Worm (Caenorhabditis elegans): ENCODE results near the gene ccnk-1.

The ccnk-1 gene

DNA sequence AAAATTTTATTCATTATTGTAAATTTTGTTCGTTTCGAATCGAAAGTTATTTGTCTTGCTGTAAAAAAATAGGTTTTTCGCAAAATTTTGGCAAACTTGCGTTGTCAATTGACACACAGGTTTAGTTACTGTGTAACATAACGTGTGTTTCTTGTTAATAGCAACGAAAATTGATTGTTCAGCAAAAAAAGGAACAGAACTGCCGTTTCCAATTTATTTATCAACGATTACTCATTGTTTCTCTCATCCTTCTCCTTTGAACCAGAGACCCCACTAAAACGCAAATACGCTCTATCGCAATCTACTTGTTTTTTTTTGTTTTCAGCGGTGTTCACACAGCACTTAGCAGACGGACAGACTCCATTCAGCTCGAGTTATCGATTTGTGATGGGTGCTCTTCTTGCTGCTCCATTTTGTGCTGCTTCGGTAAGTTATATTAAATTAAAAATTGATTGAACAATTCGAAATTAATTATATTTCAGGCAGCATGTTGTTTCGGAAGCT, 14.6 kb upstream of the ccnk-1 start, which contains the start of gene R11H6.2:
Gene R11H6.2, plus strand, starts transcription at position 326 of the 504 bp plus-strand sequence.
- no peak for TF ChIP-seq unc-62 (GFP tag; optimal IDR thresholded peaks at IDR 0.05)
- TF ChIP-seq cebp-1 (GFP tag; IDR thresholded peaks at IDR 0.05) = no peak
- peak; percentile 19 for TF ChIP-seq cebp-1 (tag; optimal IDR thresholded peaks at IDR 0.05)
- peak; percentile 68 for TF ChIP-seq mcd-1 (GFP tag; IDR thresholded peaks at IDR 0.05)
- no peak for TF ChIP-seq ceh-40 (GFP tag; IDR thresholded peaks at IDR 0.05)
- TF ChIP-seq attf-5 (GFP tag; optimal IDR thresholded peaks at IDR 0.05) = peak; percentile 44

- TF ChIP-seq mel-28 (tag; optimal IDR thresholded peaks at IDR 0.05; ENCODE audit: borderline replicate concordance) = no peak
These were observed 12.4 kb upstream of the ccnk-1 start, which contains the start of gene glb-22 for ce11 chrV:14599972-14600371. TSS of gene glb-22 (plus strand) at chrV:14600272.

- TF ChIP-seq pha-4 (tag; optimal IDR thresholded peaks at IDR 0.05) = no peak
These were observed 8.6 kb upstream of the ccnk-1 start for ce11 chrV:14603755-14604154.

ce11 chrV:14609643-14610042, 2.7 kb upstream of the ccnk-1 start, which contains the start of gene R11H6.4:
TSS of gene R11H6.4 (plus strand) at chrV:14609943.
- TF ChIP-seq lag-1 (GFP tag; IDR thresholded peaks at IDR 0.05) = no peak
- no peak for TF ChIP-seq sea-2 (GFP tag; IDR thresholded peaks at IDR 0.05)
- TF ChIP-seq ztf-18 (tag; optimal IDR thresholded peaks at IDR 0.05) = no peak
- TF ChIP-seq lin-26 (GFP tag; IDR thresholded peaks at IDR 0.05) = no peak
- TF ChIP-seq let-526 (GFP tag; IDR thresholded peaks at IDR 0.05) = no peak
- TF ChIP-seq rcor-1 (GFP tag; IDR thresholded peaks at IDR 0.05) = no peak
- TF ChIP-seq gei-17 (GFP tag; optimal IDR thresholded peaks at IDR 0.05) = no peak
- no peak for TF ChIP-seq pbrm-1 (GFP tag; IDR thresholded peaks at IDR 0.05)
- no peak for TF ChIP-seq Y95B8A.8 (GFP tag; IDR thresholded peaks at IDR 0.05)
- no peak for TF ChIP-seq hsf-1 (GFP tag; IDR thresholded peaks at IDR 0.05)
- TF ChIP-seq rpc-1 (optimal IDR thresholded peaks at IDR 0.05) = no peak
- TF ChIP-seq rpc-1 (tag; optimal IDR thresholded peaks at IDR 0.05) = no peak
- TF ChIP-seq sdz-38 (tag; optimal IDR thresholded peaks at IDR 0.05) = no peak
- no peak for TF ChIP-seq tlf-1 (GFP tag; optimal IDR thresholded peaks at IDR 0.05)
- TF ChIP-seq hlh-12 (tag; optimal IDR thresholded peaks at IDR 0.05) = no peak
- no peak for TF ChIP-seq F57A8.1 (GFP tag; optimal IDR thresholded peaks at IDR 0.05)
- TF ChIP-seq nfyb-1 (GFP tag; IDR thresholded peaks at IDR 0.05) = no peak

DNA sequence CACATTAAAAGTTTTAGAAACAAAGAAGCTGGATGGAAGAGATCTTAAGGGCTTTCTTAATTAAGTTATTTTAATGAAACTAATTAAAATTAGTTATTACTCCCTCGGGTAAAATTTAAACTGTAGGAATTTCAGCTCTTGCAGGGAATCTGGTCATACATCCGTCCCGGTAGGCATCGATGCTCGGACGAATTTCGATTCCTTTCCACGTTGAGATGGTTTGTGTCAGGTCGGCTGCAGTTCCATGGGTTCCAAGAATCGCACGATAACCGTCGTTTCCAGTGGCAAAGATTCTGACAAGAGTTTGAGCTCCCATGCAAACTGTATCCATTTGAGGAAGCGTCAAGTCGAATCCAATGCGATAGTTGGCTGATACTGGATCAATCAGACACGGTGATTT, 1.6 kb upstream of the ccnk-1 start:
- TF ChIP-seq lsy-27 (tag; optimal IDR thresholded peaks at IDR 0.05; ENCODE audit: borderline replicate concordance, insufficient read depth) (no peak), ceh-58 (GFP tag; IDR thresholded peaks at IDR 0.05) (no peak), zim-3 (tag; optimal IDR thresholded peaks at IDR 0.05) (no peak), repo-1 (tag; optimal IDR thresholded peaks at IDR 0.05) (no peak), lag-1 (GFP tag; IDR thresholded peaks at IDR 0.05) (no peak), ekl-4 (GFP tag; IDR thresholded peaks at IDR 0.05) (no peak), F57C9.4 (tag; optimal IDR thresholded peaks at IDR 0.05) (no peak), attf-3 (GFP tag; conservative IDR thresholded peaks at IDR 0.05) (no peak), F37B4.10 (GFP tag; IDR thresholded peaks at IDR 0.05) (no peak), tbx-9 (tag; optimal IDR thresholded peaks at IDR 0.05; ENCODE audit: borderline replicate concordance) (no peak), cebp-2 (GFP tag; IDR thresholded peaks at IDR 0.05) (no peak), T07F8.4 (tag; optimal IDR thresholded peaks at IDR 0.05) (no peak), snpc-1.1 (tag; optimal IDR thresholded peaks at IDR 0.05; ENCODE audit: insufficient read depth) (no peak)

Data from whole organism, young adult.